Fruit fly (Drosophila melanogaster) whole organism, wandering third instar larva: ENCODE measurements around the gene CG11892.

ENCODE experiments used
- Abd-B ChIP-seq: fragments of >200 bp; optimal IDR thresholded peaks from 2 replicates; lab custom pipeline; 2017; ENCODE audit warnings: missing biosample characterization, missing genetic modification characterization
- CG32264 ChIP-seq: fragments of 200-800 bp; sonication (Bioruptor generic); optimal IDR thresholded peaks from 2 replicates; lab custom pipeline; 2016; ENCODE audit warnings: missing biosample characterization, missing genetic modification characterization
- CG9705 ChIP-seq: fragments of 200-800 bp; sonication (Bioruptor generic); optimal IDR thresholded peaks from 2 replicates; lab custom pipeline; 2018; ENCODE audit warnings: missing biosample characterization, mild to moderate bottlenecking, missing genetic modification characterization
- CrebA ChIP-seq: fragments of 200-800 bp; sonication (Bioruptor generic); optimal IDR thresholded peaks from 2 replicates; lab custom pipeline; 2016; ENCODE audit warnings: missing biosample characterization, mild to moderate bottlenecking, missing genetic modification characterization, borderline replicate concordance
- Dfd ChIP-seq: fragments of >200 bp; optimal IDR thresholded peaks from 2 replicates; lab custom pipeline; 2017; ENCODE audit warnings: missing biosample characterization, missing genetic modification characterization
- Dif ChIP-seq: fragments of 200-275, 200-300 bp; sonication (Bioruptor generic); optimal IDR thresholded peaks from 2 replicates; lab custom pipeline; 2018; ENCODE audit warnings: missing biosample characterization, missing genetic modification characterization; ENCODE audit not compliant: partially characterized antibody
- GATAd ChIP-seq: sonication (Bioruptor generic); optimal IDR thresholded peaks from 2 replicates; lab custom pipeline; 2016; ENCODE audit warnings: missing biosample characterization, missing genetic modification characterization
- HLH106 ChIP-seq: fragments of 200-800 bp; optimal IDR thresholded peaks from 3 replicates; lab custom pipeline; 2019; ENCODE audit warnings: missing biosample characterization, mild to moderate bottlenecking, missing genetic modification characterization, moderate library complexity
- Hnf4 ChIP-seq: fragments of 200-800 bp; sonication (Bioruptor generic); optimal IDR thresholded peaks from 2 replicates; lab custom pipeline; 2016; ENCODE audit warnings: missing biosample characterization, mild to moderate bottlenecking, missing genetic modification characterization
- Hr78 ChIP-seq: fragments of >200 bp; optimal IDR thresholded peaks from 2 replicates; lab custom pipeline; 2017; ENCODE audit warnings: missing biosample characterization, missing genetic modification characterization
- Hr83 ChIP-seq: fragments of 200-300 bp; sonication (Bioruptor generic); optimal IDR thresholded peaks from 2 replicates; lab custom pipeline; 2016; ENCODE audit warnings: missing biosample characterization, mild to moderate bottlenecking, missing genetic modification characterization, moderate library complexity; ENCODE audit not compliant: poor library complexity, severe bottlenecking
- Jra ChIP-seq: sonication (Bioruptor generic); optimal IDR thresholded peaks from 2 replicates; lab custom pipeline; 2016; ENCODE audit warnings: missing biosample characterization, missing genetic modification characterization
- Mio ChIP-seq: sonication (Bioruptor generic); optimal IDR thresholded peaks from 2 replicates; lab custom pipeline; 2016; ENCODE audit warnings: missing biosample characterization, missing genetic modification characterization
- Myc ChIP-seq: fragments of >200 bp; optimal IDR thresholded peaks from 2 replicates; lab custom pipeline; 2017
- N ChIP-seq: fragments of >200 bp; optimal IDR thresholded peaks from 2 replicates; lab custom pipeline; 2018; ENCODE audit warnings: missing biosample characterization, missing external identifiers, missing genetic modification characterization
- OdsH ChIP-seq: fragments of 200-800 bp; sonication (Bioruptor generic); optimal IDR thresholded peaks from 2 replicates; lab custom pipeline; 2016; ENCODE audit warnings: missing biosample characterization, mild to moderate bottlenecking, missing genetic modification characterization
- Rel ChIP-seq, 2 experiments: fragments of 200-800 bp; sonication (Bioruptor generic) in 1 of 2; optimal IDR thresholded peaks; 2 replicates in 1 of 2; 3 replicates in 1 of 2; lab custom pipeline; 2016 to 2019; ENCODE audit warnings: mild to moderate bottlenecking in 2 of 2, missing biosample characterization in 2 of 2, missing genetic modification characterization in 2 of 2, moderate library complexity in 1 of 2
- Sp1 ChIP-seq: fragments of 200-800 bp; sonication (Bioruptor generic); optimal IDR thresholded peaks from 3 replicates; lab custom pipeline; 2019; ENCODE audit warnings: missing biosample characterization, mild to moderate bottlenecking, missing genetic modification characterization, moderate library complexity
- Vsx2 ChIP-seq: fragments of 200-300, 225-300 bp; sonication (Bioruptor generic); optimal IDR thresholded peaks from 2 replicates; lab custom pipeline; 2018; ENCODE audit warnings: missing biosample characterization, missing genetic modification characterization; ENCODE audit not compliant: partially characterized antibody
- br ChIP-seq: fragments of 200-800 bp; sonication (Bioruptor generic); optimal IDR thresholded peaks from 2 replicates; lab custom pipeline; 2016; ENCODE audit warnings: missing biosample characterization, missing genetic modification characterization
- brk ChIP-seq: fragments of 200-800 bp; sonication (Bioruptor generic); optimal IDR thresholded peaks from 2 replicates; lab custom pipeline; 2016; ENCODE audit warnings: missing biosample characterization, mild to moderate bottlenecking, missing genetic modification characterization
- dl ChIP-seq, 2 experiments: fragments of 175-275, 200-275 bp in 1 of 2; fragments of 200-275 bp in 1 of 2; sonication (Bioruptor generic); optimal IDR thresholded peaks; lab custom pipeline; 2018; ENCODE audit warnings: mild to moderate bottlenecking in 2 of 2, missing biosample characterization in 2 of 2, missing genetic modification characterization in 2 of 2, moderate library complexity in 2 of 2; ENCODE audit not compliant: partially characterized antibody in 2 of 2, insufficient read depth in 1 of 2
- dmrt93B ChIP-seq: fragments of 200-800 bp; sonication (Bioruptor generic); optimal IDR thresholded peaks from 2 replicates; lab custom pipeline; 2018; ENCODE audit warnings: missing biosample characterization, mild to moderate bottlenecking, missing genetic modification characterization
- dsf ChIP-seq: sonication (Bioruptor generic); optimal IDR thresholded peaks from 2 replicates; lab custom pipeline; 2016; ENCODE audit warnings: missing biosample characterization, missing genetic modification characterization, borderline replicate concordance
- ey ChIP-seq: fragments of 200-800 bp; sonication (Bioruptor generic); optimal IDR thresholded peaks from 2 replicates; lab custom pipeline; 2016; ENCODE audit warnings: missing biosample characterization, missing genetic modification characterization
- foxo ChIP-seq, 2 experiments: fragments of 200-800 bp; sonication (Bioruptor generic); optimal IDR thresholded peaks; 2 replicates in 1 of 2; 3 replicates in 1 of 2; lab custom pipeline; 2016 to 2017; ENCODE audit warnings: missing biosample characterization in 2 of 2, missing genetic modification characterization in 2 of 2
- fru ChIP-seq: fragments of 200-800 bp; sonication (Bioruptor generic); optimal IDR thresholded peaks from 3 replicates; lab custom pipeline; 2016; ENCODE audit warnings: missing biosample characterization, mild to moderate bottlenecking, missing genetic modification characterization
- h ChIP-seq: fragments of 200-800 bp; sonication (Bioruptor generic); optimal IDR thresholded peaks from 3 replicates; lab custom pipeline; 2016; ENCODE audit warnings: missing biosample characterization, mild to moderate bottlenecking, missing genetic modification characterization
- jim ChIP-seq: fragments of 175-275, 200-325 bp; sonication (Bioruptor generic); optimal IDR thresholded peaks from 2 replicates; lab custom pipeline; 2016; ENCODE audit warnings: missing biosample characterization, mild to moderate bottlenecking, missing genetic modification characterization
- lola ChIP-seq: fragments of >200 bp; optimal IDR thresholded peaks from 2 replicates; lab custom pipeline; 2017; ENCODE audit warnings: missing biosample characterization, missing genetic modification characterization
- pan ChIP-seq: fragments of >200 bp; optimal IDR thresholded peaks from 2 replicates; lab custom pipeline; 2017
- psq ChIP-seq: fragments of 200-800 bp; sonication (Bioruptor generic); optimal IDR thresholded peaks from 3 replicates; lab custom pipeline; 2017; ENCODE audit warnings: missing biosample characterization, mild to moderate bottlenecking, missing genetic modification characterization, moderate library complexity
- rgr ChIP-seq: fragments of 200-800 bp; sonication (Bioruptor generic); optimal IDR thresholded peaks from 3 replicates; lab custom pipeline; 2016; ENCODE audit warnings: missing biosample characterization, mild to moderate bottlenecking, missing genetic modification characterization
- sage ChIP-seq: fragments of 200-800 bp; sonication (Bioruptor generic); optimal IDR thresholded peaks from 2 replicates; lab custom pipeline; 2016; ENCODE audit warnings: missing biosample characterization, mild to moderate bottlenecking, missing genetic modification characterization
- sv ChIP-seq: fragments of 200-800 bp; sonication (Bioruptor generic); optimal IDR thresholded peaks from 3 replicates; lab custom pipeline; 2016; ENCODE audit warnings: missing biosample characterization, missing genetic modification characterization
- tai ChIP-seq: sonication (Bioruptor generic); optimal IDR thresholded peaks from 2 replicates; lab custom pipeline; 2016; ENCODE audit warnings: missing biosample characterization, missing genetic modification characterization
- usp ChIP-seq: fragments of >200 bp; optimal IDR thresholded peaks from 2 replicates; lab custom pipeline; 2017; ENCODE audit warnings: missing biosample characterization, missing genetic modification characterization
- woc ChIP-seq: sonication (Bioruptor generic); optimal IDR thresholded peaks from 2 replicates; lab custom pipeline; 2016; ENCODE audit warnings: missing biosample characterization, mild to moderate bottlenecking, missing genetic modification characterization

The CG11892 gene

DNA sequence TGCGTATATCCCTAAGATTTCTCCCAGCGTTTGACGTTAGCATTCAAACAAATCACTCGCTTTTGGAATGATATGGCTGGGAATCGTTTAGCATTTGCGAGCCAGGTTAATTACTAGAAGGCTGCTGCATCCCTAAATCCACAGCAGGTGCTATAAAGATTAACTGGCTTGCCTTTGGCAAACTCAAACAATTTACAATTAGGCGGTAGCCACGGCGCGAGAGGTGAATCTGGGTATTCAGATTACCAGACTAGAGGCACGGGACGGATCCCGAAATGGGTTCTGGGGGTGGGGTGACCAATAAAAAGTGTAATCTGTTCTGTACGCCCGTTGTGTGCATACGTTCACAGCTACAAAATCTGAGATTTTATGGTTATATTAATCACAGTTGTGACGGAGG lies at the start of gene CG11892:
Gene CG11892, plus strand, starts transcription at position 384 of the 400 bp plus-strand sequence.
- no peak for TF ChIP-seq Abd-B (GFP tag; lab: Kevin White, UChicago)
- peak; percentile 57 for TF ChIP-seq br (GFP tag; lab: Kevin White, UChicago)
- peak; percentile 50 for TF ChIP-seq fru (GFP tag; lab: Kevin White, UChicago)
- TF ChIP-seq Hnf4 (GFP tag; lab: Kevin White, UChicago): peak; percentile 24
- TF ChIP-seq rgr: peak; percentile 36
- TF ChIP-seq dsf (GFP tag; lab: Kevin White, UChicago): no peak
- TF ChIP-seq Sp1: peak; percentile 55
- no peak for TF ChIP-seq Hr78 (GFP tag; lab: Kevin White, UChicago)
- TF ChIP-seq CrebA (GFP tag; lab: Kevin White, UChicago): no peak
- peak; percentile 47 for TF ChIP-seq OdsH (GFP tag; lab: Kevin White, UChicago)
- no peak for TF ChIP-seq Jra (GFP tag; lab: Kevin White, UChicago)
- TF ChIP-seq foxo (GFP tag; optimal IDR thresholded peaks at IDR 0.05; lab: Kevin White, UChicago): no peak
- TF ChIP-seq Mio (GFP tag; lab: Kevin White, UChicago): no peak
- no peak for TF ChIP-seq tai (GFP tag; lab: Kevin White, UChicago)
- no peak for TF ChIP-seq Dfd (GFP tag; lab: Kevin White, UChicago)
- TF ChIP-seq HLH106: no peak
- TF ChIP-seq jim: no peak
- TF ChIP-seq brk (GFP tag; lab: Kevin White, UChicago): no peak
- no peak for TF ChIP-seq dmrt93B (GFP tag; lab: Kevin White, UChicago)
- no peak for TF ChIP-seq dl (GFP tag; optimal IDR thresholded peaks at IDR 0.05; lab: Kevin White, UChicago; ENCODE audit: insufficient read depth in 1 of 2, partially characterized antibody in 2 of 2)
- no peak for TF ChIP-seq ey (GFP tag; lab: Kevin White, UChicago)
- TF ChIP-seq Myc (lab: Kevin White, UChicago): no peak
- no peak for TF ChIP-seq usp
- no peak for TF ChIP-seq sage (GFP tag; lab: Kevin White, UChicago)
- TF ChIP-seq woc (GFP tag; lab: Kevin White, UChicago): no peak
- TF ChIP-seq pan (lab: Kevin White, UChicago): no peak
- no peak for TF ChIP-seq Vsx2
- no peak for TF ChIP-seq GATAd (GFP tag; lab: Kevin White, UChicago)
- no peak for TF ChIP-seq CG9705 (GFP tag; lab: Kevin White, UChicago)
- TF ChIP-seq h: no peak
- no peak for TF ChIP-seq sv
- TF ChIP-seq CG32264: no peak
- no peak for TF ChIP-seq Rel (GFP tag; optimal IDR thresholded peaks at IDR 0.05; lab: Kevin White, UChicago)
- no peak for TF ChIP-seq Rel (tag; optimal IDR thresholded peaks at IDR 0.05; lab: Kevin White, UChicago)
- no peak for TF ChIP-seq Dif (GFP tag; lab: Kevin White, UChicago)
- TF ChIP-seq psq (GFP tag; lab: Kevin White, UChicago): no peak
- TF ChIP-seq lola (GFP tag; lab: Kevin White, UChicago): no peak
- no peak for TF ChIP-seq N (GFP tag; lab: Kevin White, UChicago)
- peak; percentile 51 for TF ChIP-seq Hr83 (GFP tag; lab: Kevin White, UChicago)
- TF ChIP-seq, all 38 proteins: peak for 7

- TF ChIP-seq sv (peak; percentile 73), sage (GFP tag; lab: Kevin White, UChicago) (peak; percentile 47), dl (GFP tag; optimal IDR thresholded peaks at IDR 0.05; lab: Kevin White, UChicago; ENCODE audit: insufficient read depth in 1 of 2, partially characterized antibody in 2 of 2) (peak in 1 of 2 experiments; percentile 15), Sp1 (peak; percentile 91), psq (GFP tag; lab: Kevin White, UChicago) (peak; percentile 84), ey (GFP tag; lab: Kevin White, UChicago) (peak; percentile 86), dmrt93B (GFP tag; lab: Kevin White, UChicago) (peak; percentile 87), Hr83 (GFP tag; lab: Kevin White, UChicago) (peak; percentile 9), CG32264 (peak; percentile 63), fru (GFP tag; lab: Kevin White, UChicago) (peak; percentile 90), Hnf4 (GFP tag; lab: Kevin White, UChicago) (peak; percentile 53), Hr78 (GFP tag; lab: Kevin White, UChicago) (no peak), GATAd (GFP tag; lab: Kevin White, UChicago) (peak; percentile 13), foxo (GFP tag; optimal IDR thresholded peaks at IDR 0.05; lab: Kevin White, UChicago) (peak in 1 of 2 experiments; percentile 89), Myc (lab: Kevin White, UChicago) (no peak), usp (no peak), rgr (peak; percentile 84), Jra (GFP tag; lab: Kevin White, UChicago) (peak; percentile 66), tai (GFP tag; lab: Kevin White, UChicago) (no peak), Mio (GFP tag; lab: Kevin White, UChicago) (no peak), br (GFP tag; lab: Kevin White, UChicago) (peak; percentile 86), CG9705 (GFP tag; lab: Kevin White, UChicago) (peak; percentile 70), Abd-B (GFP tag; lab: Kevin White, UChicago) (no peak), Vsx2 (no peak), CrebA (GFP tag; lab: Kevin White, UChicago) (no peak), Dif (GFP tag; lab: Kevin White, UChicago) (no peak), woc (GFP tag; lab: Kevin White, UChicago) (peak; percentile 93), h (peak; percentile 88), Rel (GFP tag; optimal IDR thresholded peaks at IDR 0.05; lab: Kevin White, UChicago) (peak; percentile 31), Rel (tag; optimal IDR thresholded peaks at IDR 0.05; lab: Kevin White, UChicago) (peak; percentile 6), OdsH (GFP tag; lab: Kevin White, UChicago) (peak; percentile 86), pan (lab: Kevin White, UChicago) (no peak), Dfd (GFP tag; lab: Kevin White, UChicago) (no peak), HLH106 (peak; percentile 86), dsf (GFP tag; lab: Kevin White, UChicago) (peak; percentile 14)
Measured at dm6 chr3R:25232271-25232989, 48.9 kb upstream of the CG11892 start, which contains the start of gene Cad96Cb. Cad96Cb (minus strand) TSS chr3R:25232321.
